Worm (Caenorhabditis elegans) whole organism, mixed stage, embryonic: ENCODE measurements around the gene ceh-7.

Experiments used
- flh-1 ChIP-seq: fragments of 200-800 bp; sonication (Bioruptor generic); optimal IDR thresholded peaks from 2 replicates; lab custom pipeline; 2018; ENCODE audit warnings: mild to moderate bottlenecking, missing genetic modification characterization, moderate library complexity, missing compliant biosample characterization
- mep-1 ChIP-seq: fragments of 150-350 bp; optimal IDR thresholded peaks from 2 replicates; lab custom pipeline; 2017; ENCODE audit warnings: missing biosample characterization, missing genetic modification reagents, missing genetic modification characterization, inconsistent platforms
- unc-39 ChIP-seq: fragments of 150-350 bp; optimal IDR thresholded peaks from 2 replicates; lab custom pipeline; 2014; ENCODE audit warnings: missing biosample characterization, missing genetic modification characterization

DNA sequence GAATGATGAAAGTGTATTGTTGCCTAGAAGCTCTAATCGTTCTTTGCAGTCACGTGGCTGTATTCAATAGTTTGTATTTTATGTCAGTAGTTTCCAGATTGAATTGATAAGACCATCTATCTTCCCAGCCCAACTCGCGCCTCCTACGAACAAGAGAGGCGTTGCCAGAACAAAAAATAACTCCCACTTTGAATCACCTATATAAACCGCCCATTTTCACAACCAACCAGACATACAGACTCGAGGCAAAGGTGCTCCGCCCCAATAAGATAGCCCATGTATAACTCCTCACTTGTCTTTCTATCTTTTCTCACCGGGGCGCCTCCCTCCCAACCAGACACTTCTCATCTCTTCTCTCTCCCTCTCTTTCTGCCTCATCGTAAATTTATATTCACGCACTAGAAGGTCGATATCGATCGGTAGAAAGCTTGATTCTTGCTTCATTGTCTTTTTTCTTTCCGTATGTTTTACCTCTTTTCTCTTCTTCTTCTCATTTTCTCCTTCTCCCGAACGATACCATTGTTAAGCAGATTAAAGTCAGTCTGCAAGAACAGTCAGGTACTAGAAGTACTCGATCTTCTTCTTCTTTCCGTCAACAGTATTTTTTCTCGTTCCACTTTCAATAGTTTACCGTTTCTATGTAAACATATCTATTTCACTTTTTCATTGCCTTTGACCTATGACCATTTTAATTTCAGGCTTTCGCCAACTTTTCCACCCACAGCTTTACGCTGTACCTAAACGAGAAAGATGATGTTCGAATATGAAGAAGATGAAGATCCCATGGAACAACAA lies 39.9 kb upstream of the ceh-7 start, which contains the start of gene mak-1:
- TF ChIP-seq unc-39 = no peak
- no peak for TF ChIP-seq flh-1 (GFP tag; lab: Kevin White, UChicago)
- TF ChIP-seq mep-1 (tag; lab: Kevin White, UChicago) = no peak
